Fruit fly (Drosophila melanogaster) whole organism, prepupa: ENCODE data around the gene CG43390.

Experiments
- CG16779 ChIP-seq: fragments of 200-800 bp; sonication (Bioruptor generic); optimal IDR thresholded peaks from 3 replicates; lab custom pipeline; 2017; ENCODE audit warnings: missing biosample characterization, mild to moderate bottlenecking, missing genetic modification characterization
- CG3032 ChIP-seq: fragments of 200-800 bp; optimal IDR thresholded peaks from 2 replicates; lab custom pipeline; 2019; ENCODE audit warnings: missing biosample characterization, mild to moderate bottlenecking, missing genetic modification characterization, moderate library complexity
- CG6276 ChIP-seq: fragments of 200-800 bp; sonication (Bioruptor generic); optimal IDR thresholded peaks from 2 replicates; lab custom pipeline; 2017; ENCODE audit warnings: missing biosample characterization, mild to moderate bottlenecking, missing genetic modification characterization
- CG8319 ChIP-seq: fragments of 200-800 bp; sonication (Bioruptor generic); optimal IDR thresholded peaks from 3 replicates; lab custom pipeline; 2016; ENCODE audit warnings: missing biosample characterization, missing genetic modification characterization
- Gug ChIP-seq: fragments of 200-800 bp; sonication (Bioruptor generic); IDR thresholded peaks from 2 replicates; pipeline ENCODE4 v1.3.6; 2022; ENCODE audit warnings: missing biosample characterization, missing genetic modification characterization
- Lpt ChIP-seq: fragments of 200-800 bp; sonication (Bioruptor generic); optimal IDR thresholded peaks from 3 replicates; lab custom pipeline; 2016; ENCODE audit warnings: missing biosample characterization, missing genetic modification characterization
- Sox15 ChIP-seq: fragments of 200-800 bp; sonication (Bioruptor generic); optimal IDR thresholded peaks from 3 replicates; lab custom pipeline; 2016; ENCODE audit warnings: missing biosample characterization, missing genetic modification characterization
- achi ChIP-seq: fragments of 200-800 bp; sonication (Bioruptor generic); optimal IDR thresholded peaks from 3 replicates; lab custom pipeline; 2016; ENCODE audit warnings: missing biosample characterization, missing genetic modification characterization
- dsx ChIP-seq: fragments of 200-800 bp; optimal IDR thresholded peaks from 3 replicates; lab custom pipeline; 2019; ENCODE audit warnings: missing biosample characterization, mild to moderate bottlenecking, missing genetic modification characterization, moderate library complexity; ENCODE audit not compliant: poor library complexity, severe bottlenecking
- fkh ChIP-seq: fragments of 200-800 bp; sonication (Bioruptor generic); optimal IDR thresholded peaks from 3 replicates; lab custom pipeline; 2017; ENCODE audit warnings: missing biosample characterization, mild to moderate bottlenecking, missing genetic modification characterization, moderate library complexity
- pdm3 ChIP-seq: fragments of 200-800 bp; sonication (Bioruptor generic); optimal IDR thresholded peaks from 3 replicates; lab custom pipeline; 2016; ENCODE audit warnings: missing biosample characterization, missing genetic modification characterization
- salr ChIP-seq, 2 experiments: fragments of 200-800 bp; sonication (Bioruptor generic); optimal IDR thresholded peaks; 3 replicates each; lab custom pipeline; 2016 to 2018; ENCODE audit warnings: missing biosample characterization in 2 of 2, missing genetic modification characterization in 2 of 2, mild to moderate bottlenecking in 1 of 2
- spab ChIP-seq: fragments of 200-800 bp; sonication (Bioruptor generic); optimal IDR thresholded peaks from 2 replicates; lab custom pipeline; 2017; ENCODE audit warnings: missing biosample characterization, mild to moderate bottlenecking, missing genetic modification characterization, missing genetic modification reagents
- topi ChIP-seq: fragments of 200-800 bp; sonication (Bioruptor generic); optimal IDR thresholded peaks from 3 replicates; lab custom pipeline; 2016; ENCODE audit warnings: missing biosample characterization, missing genetic modification characterization

DNA sequence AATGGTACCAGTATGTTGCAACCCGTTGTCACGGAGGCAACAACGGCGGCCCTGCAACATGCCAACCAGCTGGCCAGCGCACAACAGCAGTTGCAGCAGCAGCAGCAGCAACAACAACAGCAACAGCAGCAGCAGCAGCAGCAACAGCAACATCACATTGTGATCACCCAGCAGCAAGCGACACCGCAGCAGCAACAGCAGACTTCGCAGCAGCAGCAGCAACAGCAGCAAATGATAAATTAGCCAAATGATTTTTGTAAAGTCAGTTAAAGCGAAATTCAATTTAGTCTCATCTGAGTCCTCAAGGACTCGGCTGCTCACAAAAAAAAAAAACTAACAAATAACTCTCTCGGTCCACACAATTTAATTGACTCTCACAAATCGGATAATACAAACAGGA, 24.5 kb upstream of the CG43390 start:
- TF ChIP-seq pdm3 (no peak), Gug (GFP tag; lab: Robert Waterston, UW) (no peak), CG8319 (GFP tag; lab: Kevin White, UChicago) (no peak), Lpt (GFP tag; lab: Kevin White, UChicago) (no peak), Sox15 (GFP tag; lab: Kevin White, UChicago) (no peak), topi (GFP tag; lab: Kevin White, UChicago) (no peak), CG6276 (GFP tag; lab: Kevin White, UChicago) (no peak), CG16779 (tag; lab: Kevin White, UChicago) (no peak), CG3032 (tag; lab: Kevin White, UChicago) (no peak), salr (GFP tag; optimal IDR thresholded peaks at IDR 0.05; lab: Kevin White, UChicago) (no peak), fkh (GFP tag; lab: Kevin White, UChicago) (no peak), spab (GFP tag; lab: Kevin White, UChicago) (no peak), dsx (no peak), achi (GFP tag; lab: Kevin White, UChicago) (no peak)
